Fruit fly (Drosophila melanogaster): ENCODE results near the gene TotF.

TotF gene

DNA sequence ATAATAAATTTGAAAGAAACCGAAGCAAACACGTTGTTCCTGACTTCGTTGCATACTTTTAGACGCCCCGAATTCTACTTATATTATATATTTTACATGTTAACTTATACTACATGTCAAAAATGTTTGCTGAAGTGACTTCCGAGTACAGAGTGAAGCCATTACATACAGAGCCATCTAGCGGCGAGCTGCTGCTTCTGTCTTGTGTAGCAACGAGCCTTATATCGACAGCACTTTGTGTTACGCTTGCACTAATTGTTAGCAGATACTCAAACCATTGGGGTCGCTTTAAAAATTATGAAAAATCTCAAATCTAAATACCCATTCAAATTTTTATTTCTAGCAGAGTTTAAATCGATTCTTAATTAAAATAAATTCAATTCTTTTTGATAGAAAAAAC lies 24.7 kb downstream of the TotF start (continued):
- peak; percentile 63 for TF ChIP-seq trem (tag; optimal IDR thresholded peaks at IDR 0.05)
- peak; percentile 29; the same call in 1 of the 3 replicates for TF ChIP-seq B-H1 (GFP tag; IDR thresholded peaks at IDR 0.05)
- peak; percentile 60 for TF ChIP-seq p53 (GFP tag; optimal IDR thresholded peaks at IDR 0.05)
- no peak for TF ChIP-seq Dfd (GFP tag; optimal IDR thresholded peaks at IDR 0.05)
- no peak for TF ChIP-seq CG43689 (GFP tag; IDR thresholded peaks at IDR 0.05)
- TF ChIP-seq Scr (GFP tag; IDR thresholded peaks at IDR 0.05; ENCODE audit: partially characterized antibody): no peak
- peak; percentile 98 for TF ChIP-seq CTCF (GFP tag; optimal IDR thresholded peaks at IDR 0.05)
- no peak for TF ChIP-seq gce (GFP tag; IDR thresholded peaks at IDR 0.05)
- peak; percentile 64 for TF ChIP-seq CG32772 (GFP tag; IDR thresholded peaks at IDR 0.05)
- peak; percentile 59 for TF ChIP-seq CG14667 (GFP tag; IDR thresholded peaks at IDR 0.05)
- TF ChIP-seq rib (GFP tag; IDR thresholded peaks at IDR 0.05): no peak
- TF ChIP-seq gcm2 (GFP tag; optimal IDR thresholded peaks at IDR 0.05): no peak
- TF ChIP-seq CG4707 (GFP tag; optimal IDR thresholded peaks at IDR 0.05): peak; percentile 52
- peak; percentile 80 for TF ChIP-seq CG3847 (GFP tag; IDR thresholded peaks at IDR 0.05)
- peak; percentile 39; the same call in 2 of the 3 replicates for TF ChIP-seq row (GFP tag; IDR thresholded peaks at IDR 0.05)
- TF ChIP-seq CG9817 (tag; optimal IDR thresholded peaks at IDR 0.05): peak; percentile 75
- peak; percentile 58 for TF ChIP-seq repo (GFP tag; optimal IDR thresholded peaks at IDR 0.05)
- no peak for TF ChIP-seq h (optimal IDR thresholded peaks at IDR 0.05)
- peak; percentile 80 for TF ChIP-seq Dek (tag; optimal IDR thresholded peaks at IDR 0.05)
- peak; percentile 6 for TF ChIP-seq nerfin-1 (tag; optimal IDR thresholded peaks at IDR 0.05)
- peak; percentile 19 for TF ChIP-seq CG31365 (tag; optimal IDR thresholded peaks at IDR 0.05)
- TF ChIP-seq CG9437 (GFP tag; optimal IDR thresholded peaks at IDR 0.05): peak; percentile 55
- TF ChIP-seq run (tag; optimal IDR thresholded peaks at IDR 0.05): no peak
- TF ChIP-seq Chrac-16 (GFP tag; optimal IDR thresholded peaks at IDR 0.05): peak; percentile 65
- peak; percentile 32 for TF ChIP-seq Dref (GFP tag; IDR thresholded peaks at IDR 0.05)
- TF ChIP-seq tll (GFP tag; optimal IDR thresholded peaks at IDR 0.05): peak in 1 of 2 experiments; percentile 12
- peak; percentile 47 for TF ChIP-seq CG1792 (GFP tag; optimal IDR thresholded peaks at IDR 0.05)
- TF ChIP-seq Awh (GFP tag; IDR thresholded peaks at IDR 0.05): peak; percentile 9; the same call in 1 of the 2 replicates
- peak; percentile 27 for TF ChIP-seq CHES-1-like (GFP tag; optimal IDR thresholded peaks at IDR 0.05)
- TF ChIP-seq dimm (GFP tag; IDR thresholded peaks at IDR 0.05): no peak
- no peak for TF ChIP-seq CG6854 (GFP tag; optimal IDR thresholded peaks at IDR 0.05)
- TF ChIP-seq vnd (GFP tag; IDR thresholded peaks at IDR 0.05; ENCODE audit: partially characterized antibody): no peak
- peak; percentile 61 for TF ChIP-seq NC2β (GFP tag; optimal IDR thresholded peaks at IDR 0.05)
- TF ChIP-seq Max (GFP tag; optimal IDR thresholded peaks at IDR 0.05): peak; percentile 45
- peak; percentile 69 for TF ChIP-seq CG1602 (GFP tag; optimal IDR thresholded peaks at IDR 0.05)
- peak; percentile 96 for TF ChIP-seq Lhr (GFP tag; optimal IDR thresholded peaks at IDR 0.05)
- peak; percentile 90 for TF ChIP-seq HmgZ (tag; optimal IDR thresholded peaks at IDR 0.05)
- peak; percentile 77 for TF ChIP-seq chm (GFP tag; IDR thresholded peaks at IDR 0.05)
- peak; percentile 45 for TF ChIP-seq twi (tag; optimal IDR thresholded peaks at IDR 0.05)
- TF ChIP-seq BEAF-32 (GFP tag; optimal IDR thresholded peaks at IDR 0.05): peak; percentile 5
- no peak for TF ChIP-seq hb (GFP tag; IDR thresholded peaks at IDR 0.05; ENCODE audit: partially characterized antibody)
- peak; percentile 7 for TF ChIP-seq CG3407 (GFP tag; optimal IDR thresholded peaks at IDR 0.05)
- peak; percentile 79 for TF ChIP-seq CG1603 (tag; optimal IDR thresholded peaks at IDR 0.05)
- TF ChIP-seq CG13123 (GFP tag; optimal IDR thresholded peaks at IDR 0.05): peak; percentile 48
- TF ChIP-seq HHEX (GFP tag; optimal IDR thresholded peaks at IDR 0.05): peak; percentile 35
- peak; percentile 65 for TF ChIP-seq CG17802 (tag; optimal IDR thresholded peaks at IDR 0.05)
- TF ChIP-seq al (GFP tag; IDR thresholded peaks at IDR 0.05): 0 out of 2 replicates have a peak, but pooled peaks have one; percentile 17
- no peak for TF ChIP-seq chinmo (GFP tag; IDR thresholded peaks at IDR 0.05; ENCODE audit: partially characterized antibody)
- peak; percentile 54 for TF ChIP-seq Fer3 (tag; optimal IDR thresholded peaks at IDR 0.05)
- peak; percentile 60 for TF ChIP-seq CG10209 (GFP tag; optimal IDR thresholded peaks at IDR 0.05)
- TF ChIP-seq chn (GFP tag; optimal IDR thresholded peaks at IDR 0.05): peak; percentile 80

Data from whole organism, embryonic.